Worm (Caenorhabditis elegans) whole organism, L4 larva: ENCODE results near the gene dpff-1.

Experiments used
- D1046.2 ChIP-seq: fragments of 200-800 bp; sonication (Bioruptor generic); IDR thresholded peaks from 2 replicates; pipeline ENCODE4 v1.3.6; 2022; ENCODE audit warnings: missing genetic modification characterization, missing compliant biosample characterization
- F44E2.7 ChIP-seq: fragments of 200-800 bp; sonication (Bioruptor generic); IDR thresholded peaks from 2 replicates; pipeline ENCODE4 v2.1.2; 2022; ENCODE audit warnings: missing genetic modification characterization, missing compliant biosample characterization
- T20F7.1 ChIP-seq: fragments of 200-800 bp; sonication (Bioruptor generic); optimal IDR thresholded peaks from 2 replicates; lab custom pipeline; 2018; ENCODE audit warnings: mild to moderate bottlenecking, missing genetic modification characterization, missing compliant biosample characterization
- Y48G9A.11 ChIP-seq: fragments of 200-800 bp; sonication (Bioruptor generic); IDR thresholded peaks from 2 replicates; pipeline ENCODE4 v1.3.6; 2022; ENCODE audit warnings: missing genetic modification reagents, missing genetic modification characterization, missing compliant biosample characterization
- Y75B8A.6 ChIP-seq: fragments of 200-800 bp; sonication (Bioruptor generic); IDR thresholded peaks from 2 replicates; pipeline ENCODE4 v1.3.6; 2022; ENCODE audit warnings: missing genetic modification reagents, missing genetic modification characterization, missing compliant biosample characterization
- ZK337.2 ChIP-seq: fragments of 200-800 bp; sonication (Bioruptor generic); IDR thresholded peaks from 2 replicates; pipeline ENCODE4 v1.3.6; 2022; ENCODE audit warnings: missing genetic modification reagents, missing genetic modification characterization, missing compliant biosample characterization
- aha-1 ChIP-seq: fragments of 150-350 bp; peaks from one replicate; lab custom pipeline; 2014; ENCODE audit warnings: missing biosample characterization, missing genetic modification characterization
- daf-16 ChIP-seq, 3 experiments: sonication (generic microtip); optimal IDR thresholded peaks; 2 replicates each; lab custom pipeline; 2016 to 2017; ENCODE audit warnings: missing genetic modification characterization in 3 of 3, missing genetic modification reagents in 3 of 3, mild to moderate bottlenecking in 2 of 3, missing compliant biosample characterization in 2 of 3, missing biosample characterization in 1 of 3, moderate library complexity in 1 of 3
- dmd-6 ChIP-seq: fragments of 200-800 bp; sonication (Bioruptor generic); IDR thresholded peaks from 2 replicates; pipeline ENCODE4 v1.3.6; 2022; ENCODE audit warnings: missing genetic modification reagents, missing genetic modification characterization, missing compliant biosample characterization
- dve-1 ChIP-seq: sonication (generic microtip); optimal IDR thresholded peaks from 2 replicates; lab custom pipeline; 2017; ENCODE audit warnings: antibody characterized with exemption, mild to moderate bottlenecking, missing genetic modification characterization, missing compliant biosample characterization; ENCODE audit not compliant: insufficient read depth
- hlh-11 ChIP-seq: fragments of 200-800 bp; sonication (Bioruptor generic); optimal IDR thresholded peaks from 2 replicates; lab custom pipeline; 2018; ENCODE audit warnings: mild to moderate bottlenecking, missing genetic modification characterization, missing compliant biosample characterization
- hlh-30 ChIP-seq: sonication (generic microtip); optimal IDR thresholded peaks from 2 replicates; lab custom pipeline; 2017; ENCODE audit warnings: antibody characterized with exemption, mild to moderate bottlenecking, missing genetic modification characterization, missing compliant biosample characterization; ENCODE audit not compliant: insufficient read depth
- lin-29 ChIP-seq: fragments of 200-800 bp; sonication (Bioruptor generic); IDR thresholded peaks from 2 replicates; pipeline ENCODE4 v1.3.6; 2022; ENCODE audit warnings: missing genetic modification reagents, missing genetic modification characterization, missing compliant biosample characterization
- lsy-2 ChIP-seq, 2 experiments: fragments of 150-350 bp in 1 of 2; sonication (generic microtip) in 1 of 2; optimal IDR thresholded peaks; 2 replicates each; lab custom pipeline; 2014 to 2017; ENCODE audit warnings: missing biosample characterization in 2 of 2, missing genetic modification characterization in 2 of 2
- madf-9 ChIP-seq: fragments of 200-800 bp; sonication (Bioruptor generic); conservative IDR thresholded peaks from 2 replicates; pipeline ENCODE4 v1.3.6; 2022; ENCODE audit warnings: missing genetic modification reagents, missing genetic modification characterization, missing compliant biosample characterization
- mdt-29 ChIP-seq: fragments of 200-800 bp; sonication (Bioruptor generic); IDR thresholded peaks from 2 replicates; pipeline ENCODE4 v1.3.6; 2022; ENCODE audit warnings: missing genetic modification reagents, missing genetic modification characterization, missing compliant biosample characterization
- mep-1 ChIP-seq: fragments of 150-350 bp; sonication (generic microtip); optimal IDR thresholded peaks from 3 replicates; lab custom pipeline; 2014; ENCODE audit warnings: missing biosample characterization, missing genetic modification characterization
- mes-2 ChIP-seq: sonication (generic microtip); optimal IDR thresholded peaks from 2 replicates; lab custom pipeline; 2016; ENCODE audit warnings: missing genotype, mild to moderate bottlenecking, missing genetic modification characterization, missing compliant biosample characterization; ENCODE audit not compliant: poor library complexity, severe bottlenecking
- nhr-28 ChIP-seq: fragments of 150-350 bp; optimal IDR thresholded peaks from 2 replicates; lab custom pipeline; 2014; ENCODE audit warnings: missing biosample characterization, missing genetic modification characterization
- nhr-41 ChIP-seq: fragments of 200-800 bp; sonication (Bioruptor generic); IDR thresholded peaks from 2 replicates; pipeline ENCODE4 v1.3.6; 2022; ENCODE audit warnings: missing genetic modification reagents, missing genetic modification characterization, missing compliant biosample characterization
- nhr-6 ChIP-seq: fragments of 150-350 bp; optimal IDR thresholded peaks from 2 replicates; lab custom pipeline; 2014; ENCODE audit warnings: missing biosample characterization, missing genetic modification characterization
- pha-4 ChIP-seq, 2 experiments: fragments of 150-350 bp in 1 of 2; fragments of 200-800 bp in 1 of 2; sonication (Bioruptor generic) in 1 of 2; IDR thresholded peaks in 1 of 2; optimal IDR thresholded peaks in 1 of 2; 2 replicates each; pipeline versions ENCODE4 v1.3.6 to Lab custom; 2014 to 2022; ENCODE audit warnings: missing genetic modification characterization in 2 of 2, missing genetic modification reagents in 2 of 2, missing biosample characterization in 1 of 2, missing compliant biosample characterization in 1 of 2
- saeg-2 ChIP-seq: fragments of 200-800 bp; sonication (Bioruptor generic); IDR thresholded peaks from 2 replicates; pipeline ENCODE4 v1.3.6; 2022; ENCODE audit warnings: missing genetic modification reagents, missing genetic modification characterization, missing compliant biosample characterization
- set-16 ChIP-seq: fragments of 200-800 bp; sonication (Bioruptor generic); IDR thresholded peaks from 2 replicates; pipeline ENCODE4 v1.3.6; 2022; ENCODE audit warnings: missing genetic modification reagents, missing genetic modification characterization, missing compliant biosample characterization
- spr-3 ChIP-seq: fragments of 200-800 bp; sonication (Bioruptor generic); optimal IDR thresholded peaks from 2 replicates; lab custom pipeline; 2018; ENCODE audit warnings: mild to moderate bottlenecking, missing genetic modification characterization, missing compliant biosample characterization
- unc-130 ChIP-seq: sonication (generic microtip); optimal IDR thresholded peaks from 2 replicates; lab custom pipeline; 2016; ENCODE audit warnings: missing genetic modification reagents, missing genetic modification characterization, missing compliant biosample characterization
- unc-39 ChIP-seq: sonication (generic microtip); optimal IDR thresholded peaks from 2 replicates; lab custom pipeline; 2017; ENCODE audit warnings: missing biosample characterization, missing genetic modification characterization
- vab-7 ChIP-seq: fragments of 200-800 bp; sonication (Bioruptor generic); IDR thresholded peaks from 2 replicates; pipeline ENCODE4 v1.3.6; 2022; ENCODE audit warnings: missing genetic modification reagents, missing genetic modification characterization, missing compliant biosample characterization
- zip-2 ChIP-seq: fragments of 150-350 bp; optimal IDR thresholded peaks from 2 replicates; lab custom pipeline; 2014; ENCODE audit warnings: missing biosample characterization, missing genetic modification characterization
- ztf-7 ChIP-seq: fragments of 150-350 bp; optimal IDR thresholded peaks from 2 replicates; lab custom pipeline; 2014; ENCODE audit warnings: missing biosample characterization, missing genetic modification characterization

Gene dpff-1

ce11 chrIII:5900709-5901108, 5.4 kb downstream of the dpff-1 start:
- TF ChIP-seq daf-16 (GFP tag; optimal IDR thresholded peaks at IDR 0.05; lab: Kevin White, UChicago), result no peak
- TF ChIP-seq daf-16 (tag; optimal IDR thresholded peaks at IDR 0.05; lab: Kevin White, UChicago), result peak; percentile 18
- TF ChIP-seq pha-4 (GFP tag; IDR thresholded peaks at IDR 0.05; lab: Robert Waterston, UW), result no peak
- TF ChIP-seq pha-4 (tag; optimal IDR thresholded peaks at IDR 0.05; lab: Kevin White, UChicago), result peak; percentile 22
- peak; percentile 23 for TF ChIP-seq hlh-11
- no peak for TF ChIP-seq madf-9 (GFP tag; lab: Robert Waterston, UW)
- peak; percentile 44 for TF ChIP-seq mep-1
- TF ChIP-seq dve-1, result peak; percentile 52
- peak in 1 of 2 experiments; percentile 58 for TF ChIP-seq lsy-2 (tag; optimal IDR thresholded peaks at IDR 0.05; lab: Kevin White, UChicago)
- TF ChIP-seq nhr-28 (tag; lab: Kevin White, UChicago), result peak; percentile 10
- TF ChIP-seq nhr-6 (tag; lab: Kevin White, UChicago), result peak; percentile 96
- TF ChIP-seq saeg-2 (GFP tag; lab: Robert Waterston, UW), result no peak

ce11 chrIII:5898631-5899030, 7.5 kb downstream of the dpff-1 start:
- TF ChIP-seq hlh-11 (peak; percentile 24), zip-2 (no peak), vab-7 (GFP tag; lab: Robert Waterston, UW) (no peak), mes-2 (tag; lab: Kevin White, UChicago) (no peak)

- TF ChIP-seq Y48G9A.11 (GFP tag; lab: Robert Waterston, UW) (no peak), aha-1 (peak; percentile 4), mep-1 (peak; percentile 15), dmd-6 (GFP tag; lab: Robert Waterston, UW) (no peak), unc-130 (GFP tag; lab: Kevin White, UChicago) (no peak), vab-7 (GFP tag; lab: Robert Waterston, UW) (no peak)
These were observed 8.7 kb downstream of the dpff-1 start for ce11 chrIII:5897468-5897867.

ce11 chrIII:5895913-5896312, 10.2 kb downstream of the dpff-1 start, which contains the start of gene pxl-1:
Gene pxl-1 (minus strand): TSS chrIII:5896013.
- TF ChIP-seq ztf-7 (tag; lab: Kevin White, UChicago), result no peak
- TF ChIP-seq T20F7.1 (GFP tag; lab: Kevin White, UChicago), result no peak
- TF ChIP-seq nhr-28 (tag; lab: Kevin White, UChicago), result no peak
- no peak for TF ChIP-seq spr-3 (GFP tag; lab: Kevin White, UChicago)
- no peak for TF ChIP-seq mdt-29 (GFP tag; lab: Robert Waterston, UW)
- no peak for TF ChIP-seq nhr-41 (GFP tag; lab: Robert Waterston, UW)
- no peak for TF ChIP-seq set-16
- TF ChIP-seq lin-29 (GFP tag; lab: Robert Waterston, UW), result no peak
- TF ChIP-seq hlh-30 (tag; lab: Kevin White, UChicago), result no peak
- TF ChIP-seq Y75B8A.6, result no peak
- TF ChIP-seq lsy-2 (tag; optimal IDR thresholded peaks at IDR 0.05; lab: Kevin White, UChicago), result no peak
- TF ChIP-seq nhr-6 (tag; lab: Kevin White, UChicago), result no peak
- TF ChIP-seq ZK337.2 (GFP tag; lab: Robert Waterston, UW), result no peak
- TF ChIP-seq unc-39 (tag; lab: Kevin White, UChicago), result no peak
- no peak for TF ChIP-seq D1046.2 (GFP tag; lab: Robert Waterston, UW)
- TF ChIP-seq F44E2.7 (GFP tag; lab: Robert Waterston, UW), result no peak

ce11 chrIII:5892909-5893308, 13.2 kb downstream of the dpff-1 start:
- no peak for TF ChIP-seq mdt-29 (GFP tag; lab: Robert Waterston, UW)
